Worm (Caenorhabditis elegans) whole organism, L3 larva: ENCODE measurements around the gene C06E2.9.
A peak's percentile ranks its signal among the peaks of the same experiment; 100 is the strongest.

Source experiments
- R02D3.7 ChIP-seq: fragments of 150-350 bp; optimal IDR thresholded peaks from 2 replicates; lab custom pipeline; 2014; ENCODE audit warnings: missing biosample characterization, missing genetic modification characterization
- aly-2 ChIP-seq: fragments of 150-350 bp; optimal IDR thresholded peaks from 2 replicates; lab custom pipeline; 2014; ENCODE audit warnings: missing biosample characterization, missing genetic modification characterization
- ama-1 ChIP-seq: fragments of 150-350 bp; optimal IDR thresholded peaks from 2 replicates; lab custom pipeline; 2018
- ceh-16 ChIP-seq: sonication (generic microtip); optimal IDR thresholded peaks from 2 replicates; lab custom pipeline; 2017; ENCODE audit warnings: missing biosample characterization, missing genetic modification characterization
- ceh-82 ChIP-seq: fragments of 150-350 bp; optimal IDR thresholded peaks from 2 replicates; lab custom pipeline; 2014; ENCODE audit warnings: missing biosample characterization, missing genetic modification characterization
- ceh-9 ChIP-seq: sonication (generic microtip); optimal IDR thresholded peaks from 2 replicates; lab custom pipeline; 2018; ENCODE audit warnings: missing biosample characterization, missing genetic modification characterization
- daf-12 ChIP-seq: fragments of 150-350 bp; optimal IDR thresholded peaks from 2 replicates; lab custom pipeline; 2014; ENCODE audit warnings: missing biosample characterization, missing genetic modification reagents, missing genetic modification characterization
- egl-27 ChIP-seq: sonication (generic microtip); optimal IDR thresholded peaks from 4 replicates; lab custom pipeline; 2017; ENCODE audit warnings: missing biosample characterization, missing genetic modification reagents, missing genetic modification characterization
- elt-1 ChIP-seq: fragments of 150-350 bp; optimal IDR thresholded peaks from 2 replicates; lab custom pipeline; 2014; ENCODE audit warnings: missing biosample characterization, missing genetic modification characterization
- elt-2 ChIP-seq: sonication (generic microtip); optimal IDR thresholded peaks from 2 replicates; lab custom pipeline; 2016; ENCODE audit warnings: missing genetic modification reagents, mild to moderate bottlenecking, missing genetic modification characterization, missing compliant biosample characterization
- elt-3 ChIP-seq, 3 experiments: fragments of 150-350 bp in 1 of 3; sonication (generic microtip) in 2 of 3; optimal IDR thresholded peaks; 2 replicates in 2 of 3; 4 replicates in 1 of 3; lab custom pipeline; 2014 to 2017; ENCODE audit warnings: missing biosample characterization in 3 of 3, missing genetic modification characterization in 3 of 3
- eor-1 ChIP-seq, 2 experiments: fragments of 150-350 bp; optimal IDR thresholded peaks; 2 replicates each; lab custom pipeline; 2014 to 2018; ENCODE audit warnings: missing biosample characterization in 2 of 2, missing genetic modification characterization in 2 of 2
- fkh-10 ChIP-seq: sonication (generic microtip); optimal IDR thresholded peaks from 2 replicates; lab custom pipeline; 2017; ENCODE audit warnings: missing biosample characterization, missing genetic modification reagents, missing genetic modification characterization
- fkh-2 ChIP-seq: fragments of 150-350 bp; optimal IDR thresholded peaks from 2 replicates; lab custom pipeline; 2014; ENCODE audit warnings: missing biosample characterization, missing genetic modification reagents, missing genetic modification characterization
- fos-1 ChIP-seq: fragments of 150-350 bp; optimal IDR thresholded peaks from 2 replicates; lab custom pipeline; 2014; ENCODE audit warnings: missing biosample characterization, missing genetic modification characterization
- jun-1 ChIP-seq: fragments of 150-350 bp; optimal IDR thresholded peaks from 2 replicates; lab custom pipeline; 2014; ENCODE audit warnings: missing biosample characterization, missing genetic modification reagents, missing genetic modification characterization
- lin-15B ChIP-seq: fragments of 150-350 bp; optimal IDR thresholded peaks from 2 replicates; lab custom pipeline; 2014; ENCODE audit warnings: missing biosample characterization, missing genetic modification characterization
- lin-39 ChIP-seq: fragments of 150-350 bp; optimal IDR thresholded peaks from 2 replicates; lab custom pipeline; 2018; ENCODE audit warnings: missing biosample characterization, missing genetic modification reagents, missing genetic modification characterization
- lsy-12 ChIP-seq: sonication (generic microtip); optimal IDR thresholded peaks from 2 replicates; lab custom pipeline; 2016; ENCODE audit warnings: mild to moderate bottlenecking, missing genetic modification characterization, missing compliant biosample characterization
- mdl-1 ChIP-seq: fragments of 150-350 bp; optimal IDR thresholded peaks from 2 replicates; lab custom pipeline; 2014; ENCODE audit warnings: missing biosample characterization, missing genetic modification characterization
- mml-1 ChIP-seq: fragments of 150-350 bp; sonication (generic microtip); optimal IDR thresholded peaks from 3 replicates; lab custom pipeline; 2014; ENCODE audit warnings: missing biosample characterization, missing genetic modification characterization
- nfya-1 ChIP-seq: sonication (generic microtip); optimal IDR thresholded peaks from 2 replicates; lab custom pipeline; 2017; ENCODE audit warnings: missing genetic modification characterization, mild to moderate bottlenecking, missing compliant biosample characterization, antibody characterized with exemption, moderate library complexity; ENCODE audit not compliant: insufficient read depth
- nhr-11 ChIP-seq: fragments of 150-350 bp; optimal IDR thresholded peaks from 2 replicates; lab custom pipeline; 2014; ENCODE audit warnings: missing biosample characterization, missing genetic modification characterization
- nhr-12 ChIP-seq: fragments of 150-350 bp; optimal IDR thresholded peaks from 2 replicates; lab custom pipeline; 2014; ENCODE audit warnings: missing biosample characterization, missing genetic modification characterization
- nhr-23 ChIP-seq: fragments of 150-350 bp; optimal IDR thresholded peaks from 2 replicates; lab custom pipeline; 2014; ENCODE audit warnings: missing biosample characterization, missing genetic modification reagents, missing genetic modification characterization
- nhr-237 ChIP-seq: fragments of 150-350 bp; optimal IDR thresholded peaks from 2 replicates; lab custom pipeline; 2014; ENCODE audit warnings: missing biosample characterization, missing genetic modification characterization
- nhr-25 ChIP-seq: sonication (generic microtip); optimal IDR thresholded peaks from 2 replicates; lab custom pipeline; 2017; ENCODE audit warnings: missing biosample characterization, missing genetic modification characterization
- nhr-43 ChIP-seq: sonication (generic microtip); optimal IDR thresholded peaks from 2 replicates; lab custom pipeline; 2016; ENCODE audit warnings: mild to moderate bottlenecking, missing genetic modification characterization, missing compliant biosample characterization; ENCODE audit not compliant: poor library complexity, severe bottlenecking
- nhr-67 ChIP-seq: fragments of 150-350 bp; optimal IDR thresholded peaks from 2 replicates; lab custom pipeline; 2014; ENCODE audit warnings: missing biosample characterization, missing genetic modification characterization
- nhr-76 ChIP-seq: fragments of 150-350 bp; sonication (generic microtip); optimal IDR thresholded peaks from 5 replicates; lab custom pipeline; 2014; ENCODE audit warnings: missing biosample characterization, missing genetic modification characterization
- pha-4 ChIP-seq: fragments of 150-350 bp; optimal IDR thresholded peaks from 2 replicates; lab custom pipeline; 2014; ENCODE audit warnings: missing biosample characterization, missing genetic modification reagents, missing genetic modification characterization
- pqm-1 ChIP-seq: fragments of 150-350 bp; optimal IDR thresholded peaks from 2 replicates; lab custom pipeline; 2017; ENCODE audit warnings: missing biosample characterization, missing genetic modification characterization, inconsistent platforms
- sea-2 ChIP-seq: fragments of 150-350 bp; sonication (generic microtip); optimal IDR thresholded peaks from 4 replicates; lab custom pipeline; 2014; ENCODE audit warnings: missing biosample characterization, missing genetic modification reagents, missing genetic modification characterization
- skn-1 ChIP-seq: fragments of 150-350 bp; optimal IDR thresholded peaks from 2 replicates; lab custom pipeline; 2014; ENCODE audit warnings: missing biosample characterization, missing genetic modification characterization
- snpc-4 ChIP-seq: fragments of 150-350 bp; optimal IDR thresholded peaks from 2 replicates; lab custom pipeline; 2014; ENCODE audit warnings: missing biosample characterization, missing genetic modification characterization
- tbx-2 ChIP-seq: sonication (generic microtip); optimal IDR thresholded peaks from 2 replicates; lab custom pipeline; 2016; ENCODE audit warnings: mild to moderate bottlenecking, missing genetic modification characterization, missing compliant biosample characterization
- unc-62 ChIP-seq: fragments of 150-350 bp; sonication (generic microtip); optimal IDR thresholded peaks from 4 replicates; lab custom pipeline; 2014; ENCODE audit warnings: missing biosample characterization, missing genetic modification reagents, missing genetic modification characterization
- zag-1 ChIP-seq: fragments of 150-350 bp; optimal IDR thresholded peaks from 2 replicates; lab custom pipeline; 2014; ENCODE audit warnings: missing biosample characterization, missing genetic modification characterization
- ztf-11 ChIP-seq: fragments of 150-350 bp; optimal IDR thresholded peaks from 2 replicates; lab custom pipeline; 2014; ENCODE audit warnings: missing biosample characterization, missing genetic modification characterization
- ztf-4 ChIP-seq: fragments of 150-350 bp; optimal IDR thresholded peaks from 2 replicates; lab custom pipeline; 2014; ENCODE audit warnings: missing biosample characterization, missing genetic modification characterization

C06E2.9 gene

DNA sequence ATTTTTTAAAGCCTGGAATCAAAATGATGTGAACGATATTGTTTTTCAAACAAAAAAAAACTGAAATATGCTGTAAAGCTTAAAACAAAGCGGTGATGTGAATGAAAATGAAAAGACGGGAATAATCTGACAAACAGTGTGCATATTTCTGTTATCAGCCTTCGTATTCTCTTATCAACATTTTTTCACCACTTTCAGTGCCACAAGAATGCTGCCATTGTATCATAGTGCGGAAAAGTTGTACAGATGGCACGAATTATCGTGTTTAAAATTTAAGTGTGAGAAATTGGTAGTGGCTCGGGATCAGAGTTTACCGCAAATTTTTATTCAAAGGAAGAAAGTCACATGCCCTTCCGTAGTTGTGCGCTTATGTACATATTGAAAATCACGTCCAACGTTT is 36.6 kb upstream of the C06E2.9 start, which contains the start of gene ifd-1:
TSS of gene ifd-1 (minus strand) at position 12 of the 400 bp plus-strand sequence.
- TF ChIP-seq lsy-12 (tag; lab: Kevin White, UChicago) (no peak), lin-39 (tag; lab: Kevin White, UChicago) (no peak), sea-2 (GFP tag; lab: Kevin White, UChicago) (no peak), fos-1 (tag; lab: Kevin White, UChicago) (no peak), fkh-2 (tag; lab: Kevin White, UChicago) (no peak), snpc-4 (no peak), ceh-82 (no peak), jun-1 (tag; lab: Kevin White, UChicago) (peak; percentile 78), pqm-1 (tag; lab: Kevin White, UChicago) (peak; percentile 88), egl-27 (no peak), daf-12 (tag; lab: Kevin White, UChicago) (no peak), elt-2 (tag; lab: Kevin White, UChicago) (peak; percentile 95), ama-1 (no peak)

DNA sequence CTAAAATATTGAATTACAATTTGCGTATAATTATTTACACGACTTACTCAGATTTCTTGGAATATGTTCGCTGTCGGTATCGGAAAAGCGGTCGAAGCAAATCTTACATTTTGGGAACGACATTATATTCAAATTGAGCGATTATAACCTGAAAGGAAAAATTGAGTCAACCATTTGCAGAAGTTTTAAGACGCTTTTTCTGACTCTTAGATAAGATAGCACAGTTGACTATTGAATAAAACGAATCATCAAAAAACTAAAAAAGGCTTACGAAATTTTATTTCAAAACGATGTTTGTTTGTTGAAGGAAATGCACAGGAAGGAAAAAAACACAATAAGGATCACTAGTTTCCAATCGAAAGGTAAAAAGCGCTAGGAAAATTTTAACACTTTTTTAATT is 32.7 kb upstream of the C06E2.9 start, which contains the start of gene rcs-1:
TSS of gene rcs-1 (minus strand) at position 176 of the 400 bp plus-strand sequence.
- TF ChIP-seq elt-2 (tag; lab: Kevin White, UChicago) (peak; percentile 30), daf-12 (tag; lab: Kevin White, UChicago) (no peak), ceh-16 (no peak), lin-39 (tag; lab: Kevin White, UChicago) (no peak), nhr-43 (tag; lab: Kevin White, UChicago) (no peak), egl-27 (no peak), skn-1 (tag; lab: Kevin White, UChicago) (no peak), ztf-11 (tag; lab: Kevin White, UChicago) (no peak)

DNA sequence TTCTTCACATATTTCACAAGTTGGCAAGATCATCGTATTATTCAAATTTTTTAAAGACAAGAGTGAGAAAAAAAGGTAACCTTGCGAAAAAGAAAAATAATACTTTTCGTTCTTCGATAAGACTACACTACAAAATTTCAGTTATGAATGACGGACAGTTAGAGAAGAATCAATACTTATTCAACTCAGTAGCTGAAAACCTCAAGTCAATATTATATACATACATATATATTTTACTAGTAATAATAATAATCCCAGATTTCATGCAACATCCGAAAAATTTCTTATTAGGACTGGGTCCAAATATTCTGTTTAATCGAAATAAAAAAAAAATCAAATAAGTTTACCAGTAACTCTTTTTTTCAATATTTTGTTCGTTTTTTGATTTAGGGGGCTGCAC is 29.9 kb upstream of the C06E2.9 start, which contains the start of gene C28G1.6:
TSS of gene C28G1.6 (minus strand) at position 101 of the 400 bp plus-strand sequence.
- no peak for TF ChIP-seq skn-1 (tag; lab: Kevin White, UChicago)
- TF ChIP-seq ceh-9 (tag; lab: Kevin White, UChicago) = no peak
- TF ChIP-seq elt-2 (tag; lab: Kevin White, UChicago) = peak; percentile 54
- peak; percentile 22 for TF ChIP-seq pha-4 (tag; lab: Kevin White, UChicago)
- TF ChIP-seq nhr-12 (tag; lab: Kevin White, UChicago) = no peak

DNA sequence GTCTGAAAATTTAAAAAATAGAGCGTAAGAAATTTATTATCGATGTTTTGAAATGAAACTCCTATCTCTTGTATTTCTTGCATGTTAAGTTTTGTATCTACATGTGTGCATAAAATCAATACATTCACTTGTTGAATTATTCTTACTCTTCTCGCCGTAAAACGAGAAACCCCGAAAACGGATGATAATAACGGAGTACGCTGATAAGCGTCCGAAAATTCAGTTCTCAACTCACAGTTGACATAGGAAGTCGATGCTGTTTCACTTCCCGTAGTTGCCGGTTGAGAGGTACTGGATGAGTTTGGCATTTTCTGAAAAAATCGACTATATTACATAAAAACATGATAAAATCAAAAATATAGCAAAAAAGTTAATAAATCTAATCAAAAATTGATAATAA is 25.7 kb upstream of the C06E2.9 start, which contains the start of gene sec-15:
TSS of gene sec-15 (minus strand) at position 311 of the 400 bp plus-strand sequence.
- no peak for TF ChIP-seq jun-1 (tag; lab: Kevin White, UChicago)
- TF ChIP-seq elt-2 (tag; lab: Kevin White, UChicago) = peak; percentile 61
- TF ChIP-seq pqm-1 (tag; lab: Kevin White, UChicago) = peak; percentile 14
- TF ChIP-seq lsy-12 (tag; lab: Kevin White, UChicago) = no peak
- TF ChIP-seq sea-2 (GFP tag; lab: Kevin White, UChicago) = no peak
- TF ChIP-seq lin-15B (tag; lab: Kevin White, UChicago) = no peak
- no peak for TF ChIP-seq zag-1

DNA sequence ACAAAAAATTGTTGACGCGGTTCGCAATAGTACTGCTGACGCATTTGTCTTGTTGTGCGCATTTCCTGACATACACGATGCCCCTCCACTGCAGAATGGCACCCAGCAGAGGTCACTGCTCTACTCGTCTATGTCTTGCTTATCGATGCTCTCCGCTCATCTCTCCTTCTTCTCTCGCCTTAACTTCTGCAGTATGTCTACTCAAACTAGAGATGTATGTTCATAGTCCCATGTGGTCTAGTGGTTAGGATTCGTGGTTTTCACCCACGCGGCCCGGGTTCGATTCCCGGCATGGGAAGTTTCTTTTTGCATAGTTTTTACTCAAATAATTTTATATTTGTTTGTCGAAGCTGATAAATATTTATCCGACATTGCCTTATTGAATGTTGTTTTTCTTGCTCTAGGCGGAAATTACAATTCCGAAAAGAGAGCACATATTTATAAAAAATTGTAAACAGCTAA is 25.1 kb upstream of the C06E2.9 start, which contains the start of gene C28G1.2:
TSS of gene C28G1.2 (plus strand) at position 130 of the 462 bp plus-strand sequence.
- TF ChIP-seq ceh-16 (peak; percentile 22), eor-1 (tag; optimal IDR thresholded peaks at IDR 0.05; lab: Kevin White, UChicago) (no peak), ceh-9 (tag; lab: Kevin White, UChicago) (no peak), mdl-1 (tag; lab: Kevin White, UChicago) (peak; percentile 67), unc-62 (GFP tag; lab: Kevin White, UChicago) (peak; percentile 82), mml-1 (tag; lab: Kevin White, UChicago) (no peak), zag-1 (peak; percentile 53), nhr-43 (tag; lab: Kevin White, UChicago) (peak; percentile 95), jun-1 (tag; lab: Kevin White, UChicago) (peak; percentile 93), nhr-67 (tag; lab: Kevin White, UChicago) (no peak), nhr-237 (tag; lab: Kevin White, UChicago) (no peak), lin-39 (tag; lab: Kevin White, UChicago) (peak; percentile 87), daf-12 (tag; lab: Kevin White, UChicago) (no peak), tbx-2 (peak; percentile 94), R02D3.7 (tag; lab: Kevin White, UChicago) (peak; percentile 78), lin-15B (tag; lab: Kevin White, UChicago) (peak; percentile 76), elt-2 (tag; lab: Kevin White, UChicago) (peak; percentile 40), fkh-10 (GFP tag; lab: Kevin White, UChicago) (no peak), nhr-76 (tag; lab: Kevin White, UChicago) (peak; percentile 73), pqm-1 (tag; lab: Kevin White, UChicago) (peak; percentile 53), nhr-23 (tag; lab: Kevin White, UChicago) (peak; percentile 94), fos-1 (tag; lab: Kevin White, UChicago) (no peak), nfya-1 (tag; lab: Kevin White, UChicago) (peak; percentile 80), nhr-11 (peak; percentile 68), elt-1 (tag; lab: Kevin White, UChicago) (peak; percentile 33), ztf-4 (peak; percentile 5), aly-2 (tag; lab: Kevin White, UChicago) (no peak), ztf-11 (tag; lab: Kevin White, UChicago) (no peak), lsy-12 (tag; lab: Kevin White, UChicago) (peak; percentile 94), sea-2 (GFP tag; lab: Kevin White, UChicago) (peak; percentile 87), fkh-2 (tag; lab: Kevin White, UChicago) (no peak), nhr-25 (peak; percentile 82), ama-1 (no peak), elt-3 (tag; optimal IDR thresholded peaks at IDR 0.05; lab: Kevin White, UChicago) (peak in 1 of 3 experiments; percentile 69)
